Worm (Caenorhabditis elegans) whole organism, midembryonic: Measurements from ENCODE around the gene sbt-1.

Source experiments
- cog-1 ChIP-seq: sonication (generic microtip); optimal IDR thresholded peaks from 2 replicates; lab custom pipeline; 2016; ENCODE audit warnings: missing genetic modification characterization, missing compliant biosample characterization
- flt-1 ChIP-seq: fragments of 200-800 bp; sonication (Bioruptor generic); IDR thresholded peaks from 2 replicates; pipeline ENCODE4 v1.3.6; 2022; ENCODE audit warnings: missing genetic modification characterization, missing compliant biosample characterization
- klf-2 ChIP-seq: fragments of 200-800 bp; sonication (Bioruptor generic); conservative IDR thresholded peaks from 2 replicates; pipeline ENCODE4 v1.3.6; 2022; ENCODE audit warnings: missing genetic modification reagents, missing genetic modification characterization, missing compliant biosample characterization
- med-1 ChIP-seq: sonication (generic microtip); optimal IDR thresholded peaks from 2 replicates; lab custom pipeline; 2017; ENCODE audit warnings: missing genetic modification characterization, mild to moderate bottlenecking, missing compliant biosample characterization, antibody characterized with exemption, missing genetic modification reagents; ENCODE audit not compliant: insufficient read depth
- ztf-23 ChIP-seq: fragments of 200-800 bp; sonication (Bioruptor generic); IDR thresholded peaks from 2 replicates; pipeline ENCODE4 v1.3.6; 2022; ENCODE audit warnings: missing genetic modification reagents, missing genetic modification characterization, missing compliant biosample characterization

ce11 chrV:20837765-20838164 lies 9.1 kb upstream of the sbt-1 start, which contains the start of gene mrps-12:
- TF ChIP-seq ztf-23 (GFP tag; lab: Robert Waterston, UW) (no peak), klf-2 (GFP tag; lab: Robert Waterston, UW) (no peak), cog-1 (tag; lab: Kevin White, UChicago) (no peak), flt-1 (no peak), med-1 (no peak)
